Fruit fly (Drosophila melanogaster) S2 (cell line): ENCODE data around the gene CG14220.

ENCODE experiments used
- CG8478 ChIP-seq: fragments of >200 bp; optimal IDR thresholded peaks from 2 replicates; lab custom pipeline; 2018
- CTCF ChIP-seq, 2 experiments: fragments of >200 bp; optimal IDR thresholded peaks; 2 replicates each; lab custom pipeline; 2018

dm6 chrX:19598503-19598902, 3.1 kb downstream of the CG14220 start:
- TF ChIP-seq CG8478 (no peak), CTCF (optimal IDR thresholded peaks at IDR 0.05; lab: Kevin White, UChicago) (no peak)
